Fruit fly (Drosophila melanogaster): ENCODE measurements around the gene Cipc.

Gene Cipc

dm6 chr3R:26095551-26095950, 11.1 kb upstream of the Cipc start:
- TF ChIP-seq Rel (GFP tag; optimal IDR thresholded peaks at IDR 0.05) (no peak), Rel (tag; optimal IDR thresholded peaks at IDR 0.05) (no peak), Mio (GFP tag; optimal IDR thresholded peaks at IDR 0.05) (no peak), dmrt93B (GFP tag; optimal IDR thresholded peaks at IDR 0.05) (no peak), pan (optimal IDR thresholded peaks at IDR 0.05) (no peak), jim (GFP tag; optimal IDR thresholded peaks at IDR 0.05) (no peak), woc (GFP tag; optimal IDR thresholded peaks at IDR 0.05) (no peak), CrebA (GFP tag; optimal IDR thresholded peaks at IDR 0.05; ENCODE audit: borderline replicate concordance) (no peak), N (GFP tag; optimal IDR thresholded peaks at IDR 0.05) (no peak), rgr (GFP tag; optimal IDR thresholded peaks at IDR 0.05) (no peak), dsf (GFP tag; optimal IDR thresholded peaks at IDR 0.05; ENCODE audit: borderline replicate concordance) (no peak), fru (GFP tag; optimal IDR thresholded peaks at IDR 0.05) (no peak), ey (GFP tag; optimal IDR thresholded peaks at IDR 0.05) (no peak)

- TF ChIP-seq dsf (GFP tag; optimal IDR thresholded peaks at IDR 0.05; ENCODE audit: borderline replicate concordance), result no peak
- peak; percentile 96 for TF ChIP-seq Dfd (GFP tag; optimal IDR thresholded peaks at IDR 0.05)
- no peak for TF ChIP-seq Abd-B (GFP tag; optimal IDR thresholded peaks at IDR 0.05)
Measured at dm6 chr3R:26096192-26096591, 10.5 kb upstream of the Cipc start.

DNA sequence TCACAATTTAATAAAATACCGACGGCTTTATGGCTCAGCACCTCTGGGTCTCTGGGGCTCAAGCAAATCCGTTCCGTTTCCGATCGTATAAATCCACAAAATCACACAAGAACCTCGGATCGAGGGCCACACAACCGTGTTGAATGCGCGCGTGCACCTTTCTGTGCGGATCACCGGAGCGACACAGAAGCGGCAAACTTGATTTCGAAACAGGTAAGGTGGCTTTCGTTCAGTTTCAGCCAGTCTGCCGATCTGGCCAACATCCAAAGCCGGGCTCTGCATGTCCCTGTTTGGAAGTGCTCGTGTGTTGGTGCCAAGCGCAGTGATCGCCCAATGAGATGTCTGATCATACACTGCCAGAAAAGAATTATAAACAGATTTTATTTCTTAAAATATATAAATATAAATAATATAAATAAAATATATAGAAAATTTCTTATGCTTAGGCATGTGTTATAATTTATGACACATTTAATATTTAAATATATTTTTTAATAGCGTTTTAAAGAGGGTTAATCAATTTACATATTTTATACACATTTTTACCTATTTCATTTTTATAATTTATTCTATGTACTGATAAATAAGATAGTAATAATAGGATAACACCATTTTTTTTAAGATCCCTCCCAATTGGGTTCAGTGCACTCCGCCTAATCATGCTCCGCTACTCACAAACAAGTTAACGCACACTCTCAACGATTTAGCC, 8.0 kb upstream of the Cipc start, which contains the start of gene dysf:
TSS of gene dysf (minus strand) at position 210 of the 709 bp plus-strand sequence.
- TF ChIP-seq lola (GFP tag; optimal IDR thresholded peaks at IDR 0.05) (no peak), sv (GFP tag; optimal IDR thresholded peaks at IDR 0.05) (peak; percentile 4), Hnf4 (GFP tag; optimal IDR thresholded peaks at IDR 0.05) (no peak), jim (GFP tag; optimal IDR thresholded peaks at IDR 0.05) (no peak), psq (GFP tag; optimal IDR thresholded peaks at IDR 0.05) (peak; percentile 73), CG9705 (GFP tag; optimal IDR thresholded peaks at IDR 0.05) (peak; percentile 9), CG32264 (GFP tag; optimal IDR thresholded peaks at IDR 0.05) (no peak), foxo (GFP tag; optimal IDR thresholded peaks at IDR 0.05) (peak in 1 of 2 experiments; percentile 79), N (GFP tag; optimal IDR thresholded peaks at IDR 0.05) (no peak), rgr (GFP tag; optimal IDR thresholded peaks at IDR 0.05) (peak; percentile 39), sage (GFP tag; optimal IDR thresholded peaks at IDR 0.05) (no peak), h (GFP tag; optimal IDR thresholded peaks at IDR 0.05) (no peak), Jra (GFP tag; optimal IDR thresholded peaks at IDR 0.05) (no peak), Dif (GFP tag; optimal IDR thresholded peaks at IDR 0.05; ENCODE audit: partially characterized antibody) (peak; percentile 85), fru (GFP tag; optimal IDR thresholded peaks at IDR 0.05) (peak; percentile 29), usp (GFP tag; optimal IDR thresholded peaks at IDR 0.05) (no peak), dmrt93B (GFP tag; optimal IDR thresholded peaks at IDR 0.05) (peak; percentile 68), HLH106 (tag; optimal IDR thresholded peaks at IDR 0.05) (peak; percentile 88), Dfd (GFP tag; optimal IDR thresholded peaks at IDR 0.05) (no peak), GATAd (GFP tag; optimal IDR thresholded peaks at IDR 0.05) (no peak), OdsH (GFP tag; optimal IDR thresholded peaks at IDR 0.05) (peak; percentile 55), Rel (GFP tag; optimal IDR thresholded peaks at IDR 0.05) (no peak), Rel (tag; optimal IDR thresholded peaks at IDR 0.05) (peak; percentile 25), woc (GFP tag; optimal IDR thresholded peaks at IDR 0.05) (no peak), CrebA (GFP tag; optimal IDR thresholded peaks at IDR 0.05; ENCODE audit: borderline replicate concordance) (no peak), Abd-B (GFP tag; optimal IDR thresholded peaks at IDR 0.05) (no peak), brk (GFP tag; optimal IDR thresholded peaks at IDR 0.05) (no peak), Hr83 (GFP tag; optimal IDR thresholded peaks at IDR 0.05; ENCODE audit: poor library complexity, severe bottlenecking) (peak; percentile 45), ey (GFP tag; optimal IDR thresholded peaks at IDR 0.05) (no peak), Sp1 (GFP tag; optimal IDR thresholded peaks at IDR 0.05) (peak; percentile 89), Hr78 (GFP tag; optimal IDR thresholded peaks at IDR 0.05) (no peak), pan (optimal IDR thresholded peaks at IDR 0.05) (no peak), Mio (GFP tag; optimal IDR thresholded peaks at IDR 0.05) (no peak), Myc (optimal IDR thresholded peaks at IDR 0.05) (no peak), br (GFP tag; optimal IDR thresholded peaks at IDR 0.05) (no peak), dsf (GFP tag; optimal IDR thresholded peaks at IDR 0.05; ENCODE audit: borderline replicate concordance) (no peak), dl (GFP tag; optimal IDR thresholded peaks at IDR 0.05; ENCODE audit: insufficient read depth in 1 of 2, partially characterized antibody in 2 of 2) (peak; percentile 47 to 70), Vsx2 (GFP tag; optimal IDR thresholded peaks at IDR 0.05; ENCODE audit: partially characterized antibody) (peak; percentile 94), tai (GFP tag; optimal IDR thresholded peaks at IDR 0.05) (no peak)

All from whole organism, wandering third instar larva.